Fruit fly (Drosophila melanogaster) whole organism: ENCODE measurements around the gene Osi10b.

ENCODE experiments used
- EcR ChIP-seq, 2 experiments: fragments of >200 bp; optimal IDR thresholded peaks; 2 replicates each; lab custom pipeline; 2017; ENCODE audit warnings: missing biosample characterization in 2 of 2, missing genetic modification characterization in 2 of 2, missing genetic modification reagents in 2 of 2
- pan ChIP-seq: fragments of >200 bp; optimal IDR thresholded peaks from 2 replicates; lab custom pipeline; 2017

DNA sequence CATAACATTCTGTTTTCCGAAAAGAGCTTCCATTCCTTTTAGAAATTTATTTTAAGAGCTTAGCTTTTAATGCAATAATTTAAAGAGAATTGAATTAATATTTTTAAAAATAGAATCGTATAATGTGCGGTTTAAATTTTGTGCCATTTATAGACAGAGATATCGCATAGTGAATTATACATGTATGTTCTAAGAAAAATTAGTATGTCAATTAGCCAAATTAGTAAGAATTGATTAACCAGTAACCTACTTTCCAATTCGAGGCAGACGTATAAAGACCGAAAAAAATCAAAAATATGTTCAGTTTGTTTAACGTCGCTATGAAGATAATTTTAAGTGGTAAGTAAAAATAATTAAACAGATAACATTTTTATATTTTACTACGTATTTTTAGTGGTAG lies 43.7 kb downstream of the Osi10b start, which contains the start of gene CG31560:
- TF ChIP-seq pan (lab: Kevin White, UChicago), result no peak
- no peak for TF ChIP-seq EcR (GFP tag; optimal IDR thresholded peaks at IDR 0.05; lab: Kevin White, UChicago)
